Fruit fly (Drosophila melanogaster) whole organism, wandering third instar larva: ENCODE results near the gene Corp.
A peak's percentile ranks its signal among the peaks of the same experiment; 100 is the strongest.

Experiments
- CG32264 ChIP-seq: fragments of 200-800 bp; sonication (Bioruptor generic); optimal IDR thresholded peaks from 2 replicates; lab custom pipeline; 2016; ENCODE audit warnings: missing biosample characterization, missing genetic modification characterization
- CG9705 ChIP-seq: fragments of 200-800 bp; sonication (Bioruptor generic); optimal IDR thresholded peaks from 2 replicates; lab custom pipeline; 2018; ENCODE audit warnings: missing biosample characterization, mild to moderate bottlenecking, missing genetic modification characterization
- CrebA ChIP-seq: fragments of 200-800 bp; sonication (Bioruptor generic); optimal IDR thresholded peaks from 2 replicates; lab custom pipeline; 2016; ENCODE audit warnings: missing biosample characterization, mild to moderate bottlenecking, missing genetic modification characterization, borderline replicate concordance
- Dfd ChIP-seq: fragments of >200 bp; optimal IDR thresholded peaks from 2 replicates; lab custom pipeline; 2017; ENCODE audit warnings: missing biosample characterization, missing genetic modification characterization
- Dif ChIP-seq: fragments of 200-275, 200-300 bp; sonication (Bioruptor generic); optimal IDR thresholded peaks from 2 replicates; lab custom pipeline; 2018; ENCODE audit warnings: missing biosample characterization, missing genetic modification characterization; ENCODE audit not compliant: partially characterized antibody
- GATAd ChIP-seq: sonication (Bioruptor generic); optimal IDR thresholded peaks from 2 replicates; lab custom pipeline; 2016; ENCODE audit warnings: missing biosample characterization, missing genetic modification characterization
- HLH106 ChIP-seq: fragments of 200-800 bp; optimal IDR thresholded peaks from 3 replicates; lab custom pipeline; 2019; ENCODE audit warnings: missing biosample characterization, mild to moderate bottlenecking, missing genetic modification characterization, moderate library complexity
- Hnf4 ChIP-seq: fragments of 200-800 bp; sonication (Bioruptor generic); optimal IDR thresholded peaks from 2 replicates; lab custom pipeline; 2016; ENCODE audit warnings: missing biosample characterization, mild to moderate bottlenecking, missing genetic modification characterization
- Hr78 ChIP-seq: fragments of >200 bp; optimal IDR thresholded peaks from 2 replicates; lab custom pipeline; 2017; ENCODE audit warnings: missing biosample characterization, missing genetic modification characterization
- Mio ChIP-seq: sonication (Bioruptor generic); optimal IDR thresholded peaks from 2 replicates; lab custom pipeline; 2016; ENCODE audit warnings: missing biosample characterization, missing genetic modification characterization
- Myc ChIP-seq: fragments of >200 bp; optimal IDR thresholded peaks from 2 replicates; lab custom pipeline; 2017
- N ChIP-seq: fragments of >200 bp; optimal IDR thresholded peaks from 2 replicates; lab custom pipeline; 2018; ENCODE audit warnings: missing biosample characterization, missing external identifiers, missing genetic modification characterization
- OdsH ChIP-seq: fragments of 200-800 bp; sonication (Bioruptor generic); optimal IDR thresholded peaks from 2 replicates; lab custom pipeline; 2016; ENCODE audit warnings: missing biosample characterization, mild to moderate bottlenecking, missing genetic modification characterization
- Rel ChIP-seq, 2 experiments: fragments of 200-800 bp; sonication (Bioruptor generic) in 1 of 2; optimal IDR thresholded peaks; 2 replicates in 1 of 2; 3 replicates in 1 of 2; lab custom pipeline; 2016 to 2019; ENCODE audit warnings: mild to moderate bottlenecking in 2 of 2, missing biosample characterization in 2 of 2, missing genetic modification characterization in 2 of 2, moderate library complexity in 1 of 2
- Sp1 ChIP-seq: fragments of 200-800 bp; sonication (Bioruptor generic); optimal IDR thresholded peaks from 3 replicates; lab custom pipeline; 2019; ENCODE audit warnings: missing biosample characterization, mild to moderate bottlenecking, missing genetic modification characterization, moderate library complexity
- Vsx2 ChIP-seq: fragments of 200-300, 225-300 bp; sonication (Bioruptor generic); optimal IDR thresholded peaks from 2 replicates; lab custom pipeline; 2018; ENCODE audit warnings: missing biosample characterization, missing genetic modification characterization; ENCODE audit not compliant: partially characterized antibody
- br ChIP-seq: fragments of 200-800 bp; sonication (Bioruptor generic); optimal IDR thresholded peaks from 2 replicates; lab custom pipeline; 2016; ENCODE audit warnings: missing biosample characterization, missing genetic modification characterization
- brk ChIP-seq: fragments of 200-800 bp; sonication (Bioruptor generic); optimal IDR thresholded peaks from 2 replicates; lab custom pipeline; 2016; ENCODE audit warnings: missing biosample characterization, mild to moderate bottlenecking, missing genetic modification characterization
- dsf ChIP-seq: sonication (Bioruptor generic); optimal IDR thresholded peaks from 2 replicates; lab custom pipeline; 2016; ENCODE audit warnings: missing biosample characterization, missing genetic modification characterization, borderline replicate concordance
- ey ChIP-seq: fragments of 200-800 bp; sonication (Bioruptor generic); optimal IDR thresholded peaks from 2 replicates; lab custom pipeline; 2016; ENCODE audit warnings: missing biosample characterization, missing genetic modification characterization
- foxo ChIP-seq, 2 experiments: fragments of 200-800 bp; sonication (Bioruptor generic); optimal IDR thresholded peaks; 2 replicates in 1 of 2; 3 replicates in 1 of 2; lab custom pipeline; 2016 to 2017; ENCODE audit warnings: missing biosample characterization in 2 of 2, missing genetic modification characterization in 2 of 2
- fru ChIP-seq: fragments of 200-800 bp; sonication (Bioruptor generic); optimal IDR thresholded peaks from 3 replicates; lab custom pipeline; 2016; ENCODE audit warnings: missing biosample characterization, mild to moderate bottlenecking, missing genetic modification characterization
- h ChIP-seq: fragments of 200-800 bp; sonication (Bioruptor generic); optimal IDR thresholded peaks from 3 replicates; lab custom pipeline; 2016; ENCODE audit warnings: missing biosample characterization, mild to moderate bottlenecking, missing genetic modification characterization
- lola ChIP-seq: fragments of >200 bp; optimal IDR thresholded peaks from 2 replicates; lab custom pipeline; 2017; ENCODE audit warnings: missing biosample characterization, missing genetic modification characterization
- pan ChIP-seq: fragments of >200 bp; optimal IDR thresholded peaks from 2 replicates; lab custom pipeline; 2017
- psq ChIP-seq: fragments of 200-800 bp; sonication (Bioruptor generic); optimal IDR thresholded peaks from 3 replicates; lab custom pipeline; 2017; ENCODE audit warnings: missing biosample characterization, mild to moderate bottlenecking, missing genetic modification characterization, moderate library complexity
- rgr ChIP-seq: fragments of 200-800 bp; sonication (Bioruptor generic); optimal IDR thresholded peaks from 3 replicates; lab custom pipeline; 2016; ENCODE audit warnings: missing biosample characterization, mild to moderate bottlenecking, missing genetic modification characterization
- sv ChIP-seq: fragments of 200-800 bp; sonication (Bioruptor generic); optimal IDR thresholded peaks from 3 replicates; lab custom pipeline; 2016; ENCODE audit warnings: missing biosample characterization, missing genetic modification characterization
- tai ChIP-seq: sonication (Bioruptor generic); optimal IDR thresholded peaks from 2 replicates; lab custom pipeline; 2016; ENCODE audit warnings: missing biosample characterization, missing genetic modification characterization
- woc ChIP-seq: sonication (Bioruptor generic); optimal IDR thresholded peaks from 2 replicates; lab custom pipeline; 2016; ENCODE audit warnings: missing biosample characterization, mild to moderate bottlenecking, missing genetic modification characterization

The Corp gene

dm6 chrX:8252284-8252886 is 18.8 kb downstream of the Corp start, which contains the start of gene CG1632 (continued):
- no peak for TF ChIP-seq Mio (GFP tag; lab: Kevin White, UChicago)
- peak; percentile 82 for TF ChIP-seq ey (GFP tag; lab: Kevin White, UChicago)
- TF ChIP-seq sv (GFP tag; lab: Kevin White, UChicago) = no peak
- TF ChIP-seq Vsx2 (GFP tag; lab: Kevin White, UChicago) = no peak
- no peak for TF ChIP-seq Dfd
- TF ChIP-seq GATAd (GFP tag; lab: Kevin White, UChicago) = no peak
- TF ChIP-seq CG9705 (GFP tag; lab: Kevin White, UChicago) = peak; percentile 66
- no peak for TF ChIP-seq lola (GFP tag; lab: Kevin White, UChicago)
- peak; percentile 85 for TF ChIP-seq Sp1 (GFP tag; lab: Kevin White, UChicago)
- TF ChIP-seq tai = no peak
- no peak for TF ChIP-seq dsf (GFP tag; lab: Kevin White, UChicago)
- no peak for TF ChIP-seq Dif (GFP tag; lab: Kevin White, UChicago)
- TF ChIP-seq, all 38 proteins: peak for 17

- no peak for TF ChIP-seq brk (GFP tag; lab: Kevin White, UChicago)
- TF ChIP-seq Hnf4 (GFP tag; lab: Kevin White, UChicago) = no peak
- no peak for TF ChIP-seq fru (GFP tag; lab: Kevin White, UChicago)
- TF ChIP-seq Dif (GFP tag; lab: Kevin White, UChicago) = no peak
- no peak for TF ChIP-seq Mio (GFP tag; lab: Kevin White, UChicago)
- no peak for TF ChIP-seq woc
- no peak for TF ChIP-seq ey (GFP tag; lab: Kevin White, UChicago)
- peak; percentile 82 for TF ChIP-seq Myc (lab: Kevin White, UChicago)
Measured at dm6 chrX:8251268-8251996, 19.8 kb downstream of the Corp start, which contains the start of gene ND-75. ND-75 (minus strand) TSS chrX:8251687.

dm6 chrX:8243966-8244895 is 27.0 kb downstream of the Corp start, which contains the start of gene sni:
sni (minus strand) TSS chrX:8244016.
- TF ChIP-seq CrebA = no peak
- peak; percentile 57 for TF ChIP-seq HLH106 (tag; lab: Kevin White, UChicago)
- no peak for TF ChIP-seq pan (lab: Kevin White, UChicago)
- TF ChIP-seq woc = peak; percentile 54
- TF ChIP-seq fru (GFP tag; lab: Kevin White, UChicago) = peak; percentile 69
- peak; percentile 56 for TF ChIP-seq ey (GFP tag; lab: Kevin White, UChicago)
- TF ChIP-seq Dfd = no peak
- peak; percentile 65 for TF ChIP-seq rgr (GFP tag; lab: Kevin White, UChicago)
- TF ChIP-seq h (GFP tag; lab: Kevin White, UChicago) = peak; percentile 68
- TF ChIP-seq br (GFP tag; lab: Kevin White, UChicago) = no peak
- peak; percentile 62 for TF ChIP-seq OdsH (GFP tag; lab: Kevin White, UChicago)
- TF ChIP-seq CG9705 (GFP tag; lab: Kevin White, UChicago) = no peak
- no peak for TF ChIP-seq sv (GFP tag; lab: Kevin White, UChicago)
- TF ChIP-seq Sp1 (GFP tag; lab: Kevin White, UChicago) = peak; percentile 60
- TF ChIP-seq lola (GFP tag; lab: Kevin White, UChicago) = no peak
- no peak for TF ChIP-seq Rel (GFP tag; optimal IDR thresholded peaks at IDR 0.05; lab: Kevin White, UChicago)
- no peak for TF ChIP-seq Rel (tag; optimal IDR thresholded peaks at IDR 0.05; lab: Kevin White, UChicago)
- TF ChIP-seq psq (GFP tag; lab: Kevin White, UChicago) = no peak
- TF ChIP-seq Dif (GFP tag; lab: Kevin White, UChicago) = no peak
- TF ChIP-seq foxo (GFP tag; optimal IDR thresholded peaks at IDR 0.05; lab: Kevin White, UChicago) = peak in 1 of 2 experiments; percentile 61
- TF ChIP-seq CG32264 (GFP tag; lab: Kevin White, UChicago) = peak; percentile 1
- TF ChIP-seq, all 38 proteins: peak for 10

- no peak for TF ChIP-seq Hr78 (GFP tag; lab: Kevin White, UChicago)
- peak; percentile 96 for TF ChIP-seq psq (GFP tag; lab: Kevin White, UChicago)
- TF ChIP-seq N (GFP tag; lab: Kevin White, UChicago) = no peak
- no peak for TF ChIP-seq Dif (GFP tag; lab: Kevin White, UChicago)
Measured at dm6 chrX:8243251-8243650, 28.0 kb downstream of the Corp start.
